Fruit fly (Drosophila melanogaster): Measurements from ENCODE around the gene r.

r gene

dm6 chrX:16644535-16645131 lies 10.5 kb upstream of the r start (continued):
- TF ChIP-seq gcm (GFP tag; optimal IDR thresholded peaks at IDR 0.05): peak; percentile 39
- peak; percentile 41 for TF ChIP-seq CG2712 (tag; optimal IDR thresholded peaks at IDR 0.05)
- TF ChIP-seq vfl (GFP tag; optimal IDR thresholded peaks at IDR 0.05): no peak
- TF ChIP-seq btn (GFP tag; optimal IDR thresholded peaks at IDR 0.05): peak; percentile 54
- TF ChIP-seq CG34376 (GFP tag; optimal IDR thresholded peaks at IDR 0.05): peak; percentile 27
- no peak for TF ChIP-seq Myb (GFP tag; optimal IDR thresholded peaks at IDR 0.05)
- no peak for TF ChIP-seq Adf1 (GFP tag; IDR thresholded peaks at IDR 0.05)
- TF ChIP-seq salm (tag; optimal IDR thresholded peaks at IDR 0.05): peak; percentile 46
- no peak for TF ChIP-seq CG31224 (GFP tag; IDR thresholded peaks at IDR 0.05)
- TF ChIP-seq nau (GFP tag; optimal IDR thresholded peaks at IDR 0.05): peak; percentile 37
- no peak for TF ChIP-seq her (GFP tag; optimal IDR thresholded peaks at IDR 0.05)
- TF ChIP-seq Lim3 (GFP tag; IDR thresholded peaks at IDR 0.05): no peak
- no peak for TF ChIP-seq inv (GFP tag; IDR thresholded peaks at IDR 0.05; ENCODE audit: partially characterized antibody)
- TF ChIP-seq luna (GFP tag; optimal IDR thresholded peaks at IDR 0.05): no peak
- TF ChIP-seq cad (GFP tag; optimal IDR thresholded peaks at IDR 0.05): peak; percentile 90
- TF ChIP-seq vvl (GFP tag; IDR thresholded peaks at IDR 0.05): 0 out of 2 replicates have a peak, but pooled peaks have one; percentile 10
- TF ChIP-seq Pdp1 (GFP tag; optimal IDR thresholded peaks at IDR 0.05): peak in 1 of 2 experiments; percentile 41
- TF ChIP-seq CG2120 (GFP tag; optimal IDR thresholded peaks at IDR 0.05): no peak
- no peak for TF ChIP-seq tna (GFP tag; IDR thresholded peaks at IDR 0.05; ENCODE audit: partially characterized antibody)
- peak; percentile 50 for TF ChIP-seq CG15601 (tag; optimal IDR thresholded peaks at IDR 0.05)
- no peak for TF ChIP-seq CG2889 (GFP tag; IDR thresholded peaks at IDR 0.05)
- TF ChIP-seq Optix (GFP tag; IDR thresholded peaks at IDR 0.05): no peak; the same call in 2 of the 3 replicates
- TF ChIP-seq CG9727 (GFP tag; optimal IDR thresholded peaks at IDR 0.05): peak; percentile 74
- peak; percentile 83 for TF ChIP-seq Med (GFP tag)
- TF ChIP-seq CG10565 (GFP tag; optimal IDR thresholded peaks at IDR 0.05): no peak
- TF ChIP-seq wdn (GFP tag; IDR thresholded peaks at IDR 0.05): no peak
- no peak for TF ChIP-seq Rx (GFP tag; IDR thresholded peaks at IDR 0.05)
- peak; percentile 2 for TF ChIP-seq stwl (tag; optimal IDR thresholded peaks at IDR 0.05)
- TF ChIP-seq CG6254 (GFP tag; optimal IDR thresholded peaks at IDR 0.05): peak; percentile 48
- TF ChIP-seq crc (GFP tag; optimal IDR thresholded peaks at IDR 0.05): no peak
- peak; percentile 48; the same call in 1 of the 2 replicates for TF ChIP-seq CG17328 (GFP tag; IDR thresholded peaks at IDR 0.05)
- no peak for TF ChIP-seq CG4617 (GFP tag; optimal IDR thresholded peaks at IDR 0.05; ENCODE audit: borderline replicate concordance)
- TF ChIP-seq pb (GFP tag; optimal IDR thresholded peaks at IDR 0.05): no peak
- peak; percentile 37; the same call in 1 of the 3 replicates for TF ChIP-seq CG11695 (GFP tag; IDR thresholded peaks at IDR 0.05)
- peak; percentile 34; the same call in 1 of the 3 replicates for TF ChIP-seq zfh1 (GFP tag; IDR thresholded peaks at IDR 0.05)
- TF ChIP-seq CTCF (GFP tag; optimal IDR thresholded peaks at IDR 0.05): no peak
- peak; percentile 45 for TF ChIP-seq ewg (GFP tag; optimal IDR thresholded peaks at IDR 0.05)

- TF ChIP-seq Blimp-1 (GFP tag; optimal IDR thresholded peaks at IDR 0.05): peak; percentile 56
- peak in 1 of 2 experiments; percentile 88 for TF ChIP-seq Pdp1 (GFP tag; optimal IDR thresholded peaks at IDR 0.05)
- TF ChIP-seq CG8281 (tag; optimal IDR thresholded peaks at IDR 0.05): no peak
- TF ChIP-seq dmrt11E (tag; optimal IDR thresholded peaks at IDR 0.05): no peak
- TF ChIP-seq chinmo (GFP tag; IDR thresholded peaks at IDR 0.05; ENCODE audit: partially characterized antibody): 0 out of 4 replicates have a peak, but pooled peaks have one; percentile 7
- TF ChIP-seq oc (tag; optimal IDR thresholded peaks at IDR 0.05): peak; percentile 4
Measured at dm6 chrX:16645472-16645871, 9.7 kb upstream of the r start.
